Worm (Caenorhabditis elegans) whole organism, early embryonic: Measurements from ENCODE around the gene nspg-7.1.

Source experiments
- ama-1 ChIP-seq: fragments of 150-350 bp; optimal IDR thresholded peaks from 2 replicates; lab custom pipeline; 2014
- ceh-13 ChIP-seq: fragments of 200-800 bp; sonication (Bioruptor generic); optimal IDR thresholded peaks from 2 replicates; lab custom pipeline; 2018; ENCODE audit warnings: mild to moderate bottlenecking, missing genetic modification characterization, missing compliant biosample characterization
- flt-1 ChIP-seq: fragments of 200-800 bp; sonication (Bioruptor generic); IDR thresholded peaks from 2 replicates; pipeline ENCODE4 v1.3.6; 2022; ENCODE audit warnings: missing genetic modification characterization, missing compliant biosample characterization
- hmbx-1 ChIP-seq: sonication (generic microtip); optimal IDR thresholded peaks from 2 replicates; lab custom pipeline; 2016; ENCODE audit warnings: mild to moderate bottlenecking, missing genetic modification characterization, missing compliant biosample characterization
- scrt-1 ChIP-seq: fragments of 200-800 bp; sonication (Bioruptor generic); IDR thresholded peaks from 2 replicates; pipeline ENCODE4 v1.3.6; 2022; ENCODE audit warnings: missing genetic modification characterization, missing compliant biosample characterization
- tbx-11 ChIP-seq: fragments of 200-800 bp; sonication (Bioruptor generic); IDR thresholded peaks from 2 replicates; pipeline ENCODE4 v1.3.6; 2022; ENCODE audit warnings: missing genetic modification characterization, missing compliant biosample characterization
- tbx-37 ChIP-seq: fragments of 200-800 bp; sonication (Bioruptor generic); conservative IDR thresholded peaks from 2 replicates; pipeline ENCODE4 v1.3.6; 2022; ENCODE audit warnings: missing genetic modification reagents, missing genetic modification characterization, missing compliant biosample characterization

DNA sequence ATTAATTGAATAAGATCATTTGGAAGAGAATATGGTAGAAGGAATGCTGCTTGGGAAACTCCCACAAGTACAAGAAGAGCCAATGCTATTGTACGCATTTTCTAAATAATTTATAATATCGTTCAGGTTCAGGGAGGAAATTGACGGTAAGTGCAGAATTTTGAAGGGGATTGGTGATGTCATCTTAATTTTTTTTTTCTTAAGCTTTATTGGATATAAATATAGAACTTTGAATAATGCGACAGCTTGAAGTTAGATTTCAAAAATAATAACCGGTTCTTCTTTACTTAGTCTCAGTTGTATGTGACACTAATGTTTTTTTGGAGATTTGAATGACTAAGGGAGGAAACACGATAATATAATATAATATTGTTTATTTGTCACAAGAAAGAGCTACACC, at the start of gene nspg-7.1:
- TF ChIP-seq hmbx-1 (tag; lab: Kevin White, UChicago) (no peak), ama-1 (no peak), tbx-11 (GFP tag; lab: Robert Waterston, UW) (no peak), scrt-1 (GFP tag; lab: Robert Waterston, UW) (no peak), ceh-13 (GFP tag; lab: Kevin White, UChicago) (no peak), tbx-37 (no peak), flt-1 (GFP tag; lab: Robert Waterston, UW) (no peak)
